Fruit fly (Drosophila melanogaster) whole organism, embryonic: Measurements from ENCODE around the gene CG12239.
A peak's percentile ranks its signal among the peaks of the same experiment; 100 is the strongest.

Experiments
- Abd-B ChIP-seq: fragments of 200-800 bp; sonication (Bioruptor generic); optimal IDR thresholded peaks from 2 replicates; lab custom pipeline; 2018; ENCODE audit warnings: missing biosample characterization, mild to moderate bottlenecking, missing genetic modification characterization, moderate library complexity
- Antp ChIP-seq: fragments of 200-800 bp; sonication (Bioruptor generic); optimal IDR thresholded peaks from 3 replicates; lab custom pipeline; 2016; ENCODE audit warnings: missing biosample characterization, missing genetic modification characterization
- Blimp-1 ChIP-seq: fragments of 200-800 bp; sonication (Bioruptor generic); optimal IDR thresholded peaks from 3 replicates; lab custom pipeline; 2018; ENCODE audit warnings: missing biosample characterization, missing genetic modification characterization, mild to moderate bottlenecking, moderate library complexity, missing genetic modification reagents
- CG10366 ChIP-seq: fragments of 200-800 bp; sonication (Bioruptor generic); IDR thresholded peaks from 2 replicates; pipeline ENCODE4 v1.3.6; 2022; ENCODE audit warnings: missing biosample characterization, missing genetic modification characterization
- CG10565 ChIP-seq: fragments of 200-800 bp; sonication (Bioruptor generic); optimal IDR thresholded peaks from 3 replicates; lab custom pipeline; 2016; ENCODE audit warnings: missing biosample characterization, mild to moderate bottlenecking, missing genetic modification characterization
- CG14050 ChIP-seq: fragments of 200-800 bp; sonication (Bioruptor generic); IDR thresholded peaks from 3 replicates; pipeline ENCODE4 v1.3.6; 2022; ENCODE audit warnings: missing biosample characterization, missing genetic modification characterization
- CG17186 ChIP-seq: fragments of 200-800 bp; sonication (Bioruptor generic); optimal IDR thresholded peaks from 3 replicates; lab custom pipeline; 2017; ENCODE audit warnings: missing biosample characterization, missing genetic modification reagents, missing genetic modification characterization
- CG1832 ChIP-seq: fragments of 200-800 bp; sonication (Bioruptor generic); optimal IDR thresholded peaks from 2 replicates; lab custom pipeline; 2017; ENCODE audit warnings: missing biosample characterization, mild to moderate bottlenecking, missing genetic modification characterization, inconsistent platforms
- CG2116 ChIP-seq: fragments of 200-800 bp; sonication (Bioruptor generic); optimal IDR thresholded peaks from 3 replicates; lab custom pipeline; 2018; ENCODE audit warnings: missing biosample characterization, mild to moderate bottlenecking, missing genetic modification characterization
- CG30403 ChIP-seq: fragments of 200-800 bp; sonication (Bioruptor generic); optimal IDR thresholded peaks from 3 replicates; lab custom pipeline; 2016; ENCODE audit warnings: missing biosample characterization, missing genetic modification characterization
- CG34224 ChIP-seq: fragments of 200-800 bp; sonication (Bioruptor generic); IDR thresholded peaks from 3 replicates; pipeline ENCODE4 v1.3.6; 2022; ENCODE audit warnings: missing biosample characterization, missing genetic modification characterization; ENCODE audit not compliant: partially characterized antibody
- CG4854 ChIP-seq: fragments of 200-800 bp; sonication (Bioruptor generic); optimal IDR thresholded peaks from 2 replicates; lab custom pipeline; 2016; ENCODE audit warnings: missing biosample characterization, missing genetic modification characterization, inconsistent platforms
- CG9876 ChIP-seq: fragments of 200-800 bp; sonication (Bioruptor generic); optimal IDR thresholded peaks from 2 replicates; lab custom pipeline; 2016; ENCODE audit warnings: missing biosample characterization, missing genetic modification characterization
- Chrac-16 ChIP-seq: fragments of 200-800 bp; sonication (Bioruptor generic); optimal IDR thresholded peaks from 3 replicates; lab custom pipeline; 2016; ENCODE audit warnings: missing biosample characterization, missing genetic modification characterization
- H2.0 ChIP-seq: fragments of 200-800 bp; sonication (Bioruptor generic); IDR thresholded peaks from 2 replicates; pipeline ENCODE4 v1.3.6; 2022; ENCODE audit warnings: missing biosample characterization, missing genetic modification characterization
- Hr3 ChIP-seq: fragments of 200-800 bp; sonication (Bioruptor generic); optimal IDR thresholded peaks from 3 replicates; lab custom pipeline; 2016; ENCODE audit warnings: missing biosample characterization, missing genetic modification characterization
- Hr51 ChIP-seq, 2 experiments: fragments of 200-800 bp; sonication (Bioruptor generic); optimal IDR thresholded peaks; 2 replicates in 1 of 2; 3 replicates in 1 of 2; lab custom pipeline; 2016 to 2018; ENCODE audit warnings: missing biosample characterization in 2 of 2, missing genetic modification characterization in 2 of 2, mild to moderate bottlenecking in 1 of 2, moderate library complexity in 1 of 2
- Jarid2 ChIP-seq: fragments of 200-800 bp; sonication (Bioruptor generic); optimal IDR thresholded peaks from 3 replicates; lab custom pipeline; 2017; ENCODE audit warnings: mild to moderate bottlenecking, missing biosample characterization, missing genetic modification reagents, missing genetic modification characterization
- Med ChIP-seq: fragments of 200-800 bp; sonication (Bioruptor generic); peaks from one replicate; lab custom pipeline; 2016; ENCODE audit warnings: missing biosample characterization, missing genetic modification characterization, mild to moderate bottlenecking, inconsistent platforms, moderate library complexity
- Mes4 ChIP-seq: fragments of 200-800 bp; sonication (Bioruptor generic); optimal IDR thresholded peaks from 2 replicates; lab custom pipeline; 2016; ENCODE audit warnings: missing biosample characterization, missing genetic modification characterization
- Mrtf ChIP-seq: fragments of 200-800 bp; sonication (Bioruptor generic); IDR thresholded peaks from 3 replicates; pipeline ENCODE4 v1.3.6; 2022; ENCODE audit warnings: missing biosample characterization, missing genetic modification characterization
- Nf-YA ChIP-seq: fragments of 200-800 bp; sonication (Bioruptor generic); IDR thresholded peaks from 2 replicates; pipeline ENCODE4 v1.3.6; 2022; ENCODE audit warnings: missing biosample characterization, missing genetic modification characterization
- Opbp ChIP-seq: fragments of 200-800 bp; sonication (Bioruptor generic); IDR thresholded peaks from 3 replicates; pipeline ENCODE4 v1.3.6; 2022; ENCODE audit warnings: missing biosample characterization, missing genetic modification characterization; ENCODE audit not compliant: partially characterized antibody
- Optix ChIP-seq: fragments of 200-800 bp; sonication (Bioruptor generic); IDR thresholded peaks from 3 replicates; pipeline ENCODE4 v1.3.6; 2022; ENCODE audit warnings: missing biosample characterization, missing genetic modification characterization
- Pdp1 ChIP-seq, 2 experiments: fragments of 200-800 bp; sonication (Bioruptor generic); optimal IDR thresholded peaks; 3 replicates each; lab custom pipeline; 2016; ENCODE audit warnings: missing biosample characterization in 2 of 2, missing genetic modification characterization in 2 of 2, mild to moderate bottlenecking in 1 of 2, moderate library complexity in 1 of 2
- Stat92E ChIP-seq, 3 experiments: fragments of >200 bp in 2 of 3; fragments of 200-800 bp in 1 of 3; sonication (Bioruptor generic) in 1 of 3; optimal IDR thresholded peaks; 2 replicates each; lab custom pipeline; 2017 to 2019; ENCODE audit warnings: missing biosample characterization in 3 of 3, missing genetic modification characterization in 3 of 3, mild to moderate bottlenecking in 1 of 3, moderate library complexity in 1 of 3
- amos ChIP-seq: fragments of 200-800 bp; sonication (Bioruptor generic); IDR thresholded peaks from 2 replicates; pipeline ENCODE4 v1.3.6; 2022; ENCODE audit warnings: missing biosample characterization, missing genetic modification characterization; ENCODE audit not compliant: partially characterized antibody
- cas ChIP-seq: fragments of 200-800 bp; sonication (Bioruptor generic); IDR thresholded peaks from 2 replicates; pipeline ENCODE4 v1.3.6; 2022; ENCODE audit warnings: missing biosample characterization, missing genetic modification characterization
- cg ChIP-seq: fragments of 200-800 bp; sonication (Bioruptor generic); optimal IDR thresholded peaks from 3 replicates; lab custom pipeline; 2019; ENCODE audit warnings: missing biosample characterization, mild to moderate bottlenecking, missing genetic modification characterization, moderate library complexity
- ci ChIP-seq: fragments of 200-800 bp; sonication (Bioruptor generic); IDR thresholded peaks from 3 replicates; pipeline ENCODE4 v1.3.6; 2022; ENCODE audit warnings: missing biosample characterization, missing genetic modification characterization
- fru ChIP-seq: fragments of >200 bp; optimal IDR thresholded peaks from 2 replicates; lab custom pipeline; 2017
- ftz-f1 ChIP-seq: fragments of 200-800 bp; sonication (Bioruptor generic); optimal IDR thresholded peaks from 2 replicates; lab custom pipeline; 2016; ENCODE audit warnings: missing biosample characterization, missing genetic modification characterization
- fu2 ChIP-seq: fragments of 200-800 bp; sonication (Bioruptor generic); optimal IDR thresholded peaks from 2 replicates; lab custom pipeline; 2016; ENCODE audit warnings: missing biosample characterization, missing genetic modification characterization
- gcm2 ChIP-seq: fragments of 200-800 bp; sonication (Bioruptor generic); optimal IDR thresholded peaks from 2 replicates; lab custom pipeline; 2016; ENCODE audit warnings: missing biosample characterization, missing genetic modification characterization
- gem ChIP-seq: fragments of 200-800 bp; sonication (Bioruptor generic); optimal IDR thresholded peaks from 2 replicates; lab custom pipeline; 2019; ENCODE audit warnings: missing biosample characterization, mild to moderate bottlenecking, missing genetic modification characterization, moderate library complexity
- gsb-n ChIP-seq: fragments of 200-800 bp; sonication (Bioruptor generic); optimal IDR thresholded peaks from 3 replicates; lab custom pipeline; 2018; ENCODE audit warnings: missing biosample characterization, mild to moderate bottlenecking, missing genetic modification characterization
- lov ChIP-seq, 2 experiments: fragments of 200-800 bp in 1 of 2; fragments of >200 bp in 1 of 2; sonication (Bioruptor generic) in 1 of 2; IDR thresholded peaks in 1 of 2; optimal IDR thresholded peaks in 1 of 2; 2 replicates in 1 of 2; 3 replicates in 1 of 2; pipeline versions ENCODE4 v1.3.6 to Lab custom; 2017 to 2022; ENCODE audit warnings: missing biosample characterization in 1 of 2, missing genetic modification characterization in 1 of 2
- mld ChIP-seq: fragments of 200-800 bp; sonication (Bioruptor generic); IDR thresholded peaks from 3 replicates; pipeline ENCODE4 v1.3.6; 2022; ENCODE audit warnings: missing biosample characterization, missing genetic modification characterization; ENCODE audit not compliant: partially characterized antibody
- nau ChIP-seq: fragments of 200-800 bp; sonication (Bioruptor generic); optimal IDR thresholded peaks from 3 replicates; lab custom pipeline; 2017; ENCODE audit warnings: missing biosample characterization, mild to moderate bottlenecking, missing genetic modification characterization, missing genetic modification reagents
- nmo ChIP-seq: fragments of 200-800 bp; sonication (Bioruptor generic); optimal IDR thresholded peaks from 2 replicates; lab custom pipeline; 2018; ENCODE audit warnings: missing biosample characterization, mild to moderate bottlenecking, missing genetic modification characterization, moderate library complexity
- onecut ChIP-seq: fragments of 200-800 bp; sonication (Bioruptor generic); IDR thresholded peaks from 2 replicates; pipeline ENCODE4 v1.3.6; 2022; ENCODE audit warnings: missing biosample characterization, missing genetic modification characterization
- pan ChIP-seq, 4 experiments: fragments of >200 bp in 3 of 4; fragments of 200-800 bp in 1 of 4; sonication (Bioruptor generic) in 1 of 4; optimal IDR thresholded peaks in 3 of 4; IDR thresholded peaks in 1 of 4; 2 replicates each; pipeline versions ENCODE4 v1.3.6 to Lab custom; 2017 to 2022; ENCODE audit warnings: missing biosample characterization in 2 of 4, missing genetic modification characterization in 2 of 4, mixed read lengths in 1 of 4
- sens-2 ChIP-seq: fragments of 200-800 bp; sonication (Bioruptor generic); IDR thresholded peaks from 2 replicates; pipeline ENCODE4 v1.3.6; 2022; ENCODE audit warnings: missing biosample characterization, missing genetic modification characterization
- sim ChIP-seq: fragments of 200-800 bp; sonication (Bioruptor generic); IDR thresholded peaks from 2 replicates; pipeline ENCODE4 v1.3.6; 2022; ENCODE audit warnings: missing biosample characterization, missing genetic modification characterization
- tio ChIP-seq: fragments of 200-800 bp; sonication (Bioruptor generic); optimal IDR thresholded peaks from 2 replicates; lab custom pipeline; 2017; ENCODE audit warnings: missing biosample characterization, missing genetic modification characterization, inconsistent platforms
- zfh1 ChIP-seq: fragments of 200-800 bp; sonication (Bioruptor generic); IDR thresholded peaks from 3 replicates; pipeline ENCODE4 v1.3.6; 2022; ENCODE audit warnings: missing biosample characterization, missing genetic modification characterization

CG12239 gene

DNA sequence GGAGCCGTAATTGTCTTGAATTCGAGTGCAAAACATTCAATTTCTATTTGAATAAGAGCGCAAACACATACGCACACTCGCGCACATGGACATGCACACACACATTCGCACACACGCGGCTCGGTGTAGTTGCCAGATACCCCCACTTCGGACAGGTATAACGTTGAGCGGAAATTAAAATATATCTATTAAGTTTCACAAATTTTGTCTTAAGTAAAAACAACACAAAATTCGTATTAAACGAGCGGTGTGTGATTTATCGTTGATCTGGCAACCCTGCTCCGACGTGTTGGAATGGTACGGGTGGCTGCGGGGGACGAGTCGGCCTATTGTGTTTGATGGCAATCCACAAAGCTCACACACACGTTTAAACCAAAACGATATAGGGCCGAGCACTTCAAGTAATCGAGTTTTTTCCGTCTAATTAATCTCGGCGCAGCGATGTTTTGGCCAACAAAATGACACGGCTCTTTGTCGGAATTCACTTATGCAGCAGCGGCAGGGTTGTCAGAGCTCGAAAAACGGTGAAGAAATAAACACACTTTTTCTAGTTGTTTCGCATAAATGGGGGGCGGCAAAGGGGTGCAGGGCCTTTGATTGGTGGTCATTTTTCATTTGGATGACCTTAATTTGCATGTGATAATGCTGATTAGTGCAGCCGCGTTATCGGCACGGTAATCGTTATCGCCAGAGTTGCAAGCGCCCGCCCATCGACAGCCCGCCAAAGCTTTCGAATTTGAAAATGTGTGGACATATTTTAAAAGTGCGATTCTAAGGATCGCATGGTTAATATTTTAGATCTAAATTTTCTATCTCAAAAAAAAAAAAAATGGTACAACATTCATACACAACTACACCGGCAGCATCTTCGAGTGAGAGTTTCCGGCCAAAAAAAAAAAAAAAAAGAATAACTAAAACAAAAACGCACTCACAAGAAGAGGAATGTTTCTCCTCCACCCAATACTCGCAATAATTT, 45.8 kb upstream of the CG12239 start (continued):
- peak; percentile 79 for TF ChIP-seq sens-2 (GFP tag; lab: Robert Waterston, UW)
- TF ChIP-seq nmo, result peak; percentile 62
- TF ChIP-seq CG30403, result peak; percentile 60
- peak; percentile 75; the same call in 2 of the 3 replicates for TF ChIP-seq Mrtf (GFP tag; lab: Robert Waterston, UW)
- TF ChIP-seq ci, result peak; percentile 91
- TF ChIP-seq amos (GFP tag; lab: Robert Waterston, UW), result no peak
- TF ChIP-seq lov (optimal IDR thresholded peaks at IDR 0.05; lab: Kevin White, UChicago), result no peak
- peak; percentile 83; the same call in 2 of the 3 replicates for TF ChIP-seq lov (GFP tag; IDR thresholded peaks at IDR 0.05; lab: Robert Waterston, UW)
- no peak for TF ChIP-seq CG9876
- TF ChIP-seq Med (GFP tag; lab: Kevin White, UChicago), result peak; percentile 95
- TF ChIP-seq CG10565 (GFP tag; lab: Kevin White, UChicago), result no peak
- TF ChIP-seq Jarid2, result peak; percentile 55
- TF ChIP-seq gcm2, result peak; percentile 63
- TF ChIP-seq CG17186 (GFP tag; lab: Kevin White, UChicago), result peak; percentile 45
- peak; percentile 83 for TF ChIP-seq gem
- TF ChIP-seq H2.0 (GFP tag; lab: Robert Waterston, UW), result peak; percentile 84
- peak; percentile 65 for TF ChIP-seq Abd-B
- 0 out of 2 replicates have a peak, but pooled peaks have one; percentile 22 for TF ChIP-seq sim (GFP tag; lab: Robert Waterston, UW)
- no peak for TF ChIP-seq pan (optimal IDR thresholded peaks at IDR 0.05; lab: Kevin White, UChicago)
- TF ChIP-seq pan (GFP tag; optimal IDR thresholded peaks at IDR 0.05 in 1 of 2, IDR thresholded peaks at IDR 0.05 in 1 of 2), result peak in 1 of 2 experiments; percentile 86
- TF ChIP-seq Mes4 (GFP tag; lab: Kevin White, UChicago), result no peak
- peak; percentile 57 for TF ChIP-seq Chrac-16 (GFP tag; lab: Kevin White, UChicago)
- peak; percentile 77 for TF ChIP-seq onecut (GFP tag; lab: Robert Waterston, UW)
- TF ChIP-seq CG4854 (GFP tag; lab: Kevin White, UChicago), result peak; percentile 52
- peak in 1 of 2 experiments; percentile 59 for TF ChIP-seq Pdp1 (GFP tag; optimal IDR thresholded peaks at IDR 0.05; lab: Kevin White, UChicago)
- TF ChIP-seq Stat92E (GFP tag; optimal IDR thresholded peaks at IDR 0.05; lab: Kevin White, UChicago), result no peak
- TF ChIP-seq CG14050 (GFP tag; lab: Robert Waterston, UW), result peak; percentile 77
- 0 out of 3 replicates have a peak, but pooled peaks have one; percentile 39 for TF ChIP-seq mld (GFP tag; lab: Robert Waterston, UW)
- peak; percentile 17 for TF ChIP-seq Antp (GFP tag; lab: Kevin White, UChicago)
- TF ChIP-seq tio (GFP tag; lab: Kevin White, UChicago), result peak; percentile 57
- TF ChIP-seq cas, result 0 out of 2 replicates have a peak, but pooled peaks have one; percentile 58
- no peak for TF ChIP-seq CG1832 (GFP tag; lab: Kevin White, UChicago)
- TF ChIP-seq gsb-n (tag; lab: Kevin White, UChicago), result no peak
- peak; percentile 22 for TF ChIP-seq ftz-f1 (GFP tag; lab: Kevin White, UChicago)
- TF ChIP-seq Hr51 (GFP tag; optimal IDR thresholded peaks at IDR 0.05; lab: Kevin White, UChicago), result peak; percentile 57 to 72
- TF ChIP-seq Hr3, result peak; percentile 34
- 0 out of 2 replicates have a peak, but pooled peaks have one; percentile 35 for TF ChIP-seq Nf-YA (GFP tag; lab: Robert Waterston, UW)
- peak; percentile 73 for TF ChIP-seq Optix (GFP tag; lab: Robert Waterston, UW)
- peak; percentile 83 for TF ChIP-seq cg (GFP tag; lab: Kevin White, UChicago)
- TF ChIP-seq fu2 (GFP tag; lab: Kevin White, UChicago), result peak; percentile 54
- no peak for TF ChIP-seq fru (lab: Kevin White, UChicago)
- peak; percentile 24 for TF ChIP-seq nau (GFP tag; lab: Kevin White, UChicago)
- TF ChIP-seq CG2116, result peak; percentile 98
- TF ChIP-seq CG10366 (GFP tag; lab: Robert Waterston, UW), result peak; percentile 80
- TF ChIP-seq Blimp-1, result peak; percentile 65
- no peak for TF ChIP-seq CG34224
- TF ChIP-seq Opbp (GFP tag; lab: Robert Waterston, UW), result no peak
- peak; percentile 88 for TF ChIP-seq zfh1 (GFP tag; lab: Robert Waterston, UW)
